Worm (Caenorhabditis elegans): ENCODE data around the gene C01G12.5.

The C01G12.5 gene

ce11 chrII:14578013-14578412 lies 9.3 kb downstream of the C01G12.5 start, which contains the start of gene nspb-7:
TSS of gene nspb-7 (plus strand) at chrII:14578313.
- TF ChIP-seq attf-5 (GFP tag; optimal IDR thresholded peaks at IDR 0.05) (no peak), lin-26 (GFP tag; IDR thresholded peaks at IDR 0.05) (no peak), lsl-1 (GFP tag; optimal IDR thresholded peaks at IDR 0.05) (no peak), unc-130 (GFP tag; optimal IDR thresholded peaks at IDR 0.05) (no peak), C17E4.6 (GFP tag; IDR thresholded peaks at IDR 0.05) (no peak), sea-2 (GFP tag; IDR thresholded peaks at IDR 0.05) (no peak), egl-18 (GFP tag; IDR thresholded peaks at IDR 0.05) (no peak), F57A8.1 (GFP tag; optimal IDR thresholded peaks at IDR 0.05) (no peak), ztf-28 (GFP tag; IDR thresholded peaks at IDR 0.05) (no peak), K12H6.12 (tag; optimal IDR thresholded peaks at IDR 0.05) (no peak), let-526 (GFP tag; IDR thresholded peaks at IDR 0.05) (no peak)

- TF ChIP-seq C17E4.6 (GFP tag; IDR thresholded peaks at IDR 0.05) (no peak), F55B11.4 (tag; optimal IDR thresholded peaks at IDR 0.05; ENCODE audit: borderline replicate concordance, insufficient read depth) (no peak), snpc-1.1 (tag; optimal IDR thresholded peaks at IDR 0.05; ENCODE audit: insufficient read depth) (no peak), hmg-20 (GFP tag; IDR thresholded peaks at IDR 0.05) (no peak), zfh-2 (GFP tag; conservative IDR thresholded peaks at IDR 0.05) (no peak), athp-1 (tag; optimal IDR thresholded peaks at IDR 0.05) (no peak), ztf-28 (GFP tag; IDR thresholded peaks at IDR 0.05) (no peak), unc-62 (GFP tag; optimal IDR thresholded peaks at IDR 0.05) (no peak), nhr-27 (tag; optimal IDR thresholded peaks at IDR 0.05) (no peak), mxl-1 (tag; optimal IDR thresholded peaks at IDR 0.05) (no peak)
These were observed 10.9 kb downstream of the C01G12.5 start, which contains the start of gene C01G12.13 for ce11 chrII:14576429-14576828. TSS of gene C01G12.13 (plus strand) at chrII:14576729.

ce11 chrII:14574790-14575189 lies 12.5 kb downstream of the C01G12.5 start:
- TF ChIP-seq tlf-1 (GFP tag; optimal IDR thresholded peaks at IDR 0.05) (no peak), nfyb-1 (GFP tag; IDR thresholded peaks at IDR 0.05) (0 out of 2 replicates have a peak, but pooled peaks have one; percentile 14), zfh-2 (GFP tag; conservative IDR thresholded peaks at IDR 0.05) (peak; percentile 79), ztf-6 (GFP tag; IDR thresholded peaks at IDR 0.05) (no peak), attf-6 (GFP tag; IDR thresholded peaks at IDR 0.05) (no peak)

- TF ChIP-seq attf-3 (GFP tag; conservative IDR thresholded peaks at IDR 0.05) = no peak
- no peak for TF ChIP-seq nhr-80 (tag; optimal IDR thresholded peaks at IDR 0.05)
- no peak for TF ChIP-seq ztf-25 (GFP tag; IDR thresholded peaks at IDR 0.05)
- no peak for TF ChIP-seq tbp1 (GFP tag; optimal IDR thresholded peaks at IDR 0.05)
- no peak for TF ChIP-seq zfh-2 (GFP tag; conservative IDR thresholded peaks at IDR 0.05)
- no peak for TF ChIP-seq aptf-3 (GFP tag; IDR thresholded peaks at IDR 0.05)
- no peak for TF ChIP-seq snpc-3.4 (tag; optimal IDR thresholded peaks at IDR 0.05)
- TF ChIP-seq F33H1.4 (GFP tag; IDR thresholded peaks at IDR 0.05) = no peak
- no peak for TF ChIP-seq hsf-1 (GFP tag; IDR thresholded peaks at IDR 0.05)
- TF ChIP-seq let-607 (tag; optimal IDR thresholded peaks at IDR 0.05) = no peak
- no peak for TF ChIP-seq unc-130 (GFP tag; optimal IDR thresholded peaks at IDR 0.05)
- no peak for TF ChIP-seq sdz-38 (tag; optimal IDR thresholded peaks at IDR 0.05)
- no peak for TF ChIP-seq Y53F4B.3 (GFP tag; IDR thresholded peaks at IDR 0.05)
- no peak for TF ChIP-seq T26A5.8 (tag; optimal IDR thresholded peaks at IDR 0.05)
- no peak for TF ChIP-seq Y79H2A.3 (GFP tag; conservative IDR thresholded peaks at IDR 0.05)
- no peak for TF ChIP-seq chd-7 (tag; optimal IDR thresholded peaks at IDR 0.05)
- TF ChIP-seq snpc-4 (GFP tag; optimal IDR thresholded peaks at IDR 0.05) = no peak
- no peak for TF ChIP-seq snpc-4 (tag; optimal IDR thresholded peaks at IDR 0.05)
- TF ChIP-seq lin-54 (GFP tag; optimal IDR thresholded peaks at IDR 0.05) = no peak
- no peak for TF ChIP-seq lsl-1 (GFP tag; optimal IDR thresholded peaks at IDR 0.05)
- TF ChIP-seq F55B11.4 (tag; optimal IDR thresholded peaks at IDR 0.05; ENCODE audit: borderline replicate concordance, insufficient read depth) = no peak
These were observed 14.0 kb downstream of the C01G12.5 start, which contains the start of gene madf-5 for ce11 chrII:14573315-14573714. TSS of gene madf-5 (plus strand) at chrII:14573615.

Data from whole organism, young adult.